Worm (Caenorhabditis elegans) whole organism, L4 larva: Measurements from ENCODE around the gene C50C3.5.

Experiments used
- F49E8.2 ChIP-seq: sonication (generic microtip); optimal IDR thresholded peaks from 2 replicates; lab custom pipeline; 2016; ENCODE audit warnings: missing compliant biosample characterization, mild to moderate bottlenecking, missing genetic modification characterization, borderline replicate concordance
- ZK337.2 ChIP-seq: fragments of 200-800 bp; sonication (Bioruptor generic); IDR thresholded peaks from 2 replicates; pipeline ENCODE4 v1.3.6; 2022; ENCODE audit warnings: missing genetic modification reagents, missing genetic modification characterization, missing compliant biosample characterization
- aly-2 ChIP-seq: sonication (generic microtip); optimal IDR thresholded peaks from 2 replicates; lab custom pipeline; 2018; ENCODE audit warnings: missing biosample characterization, missing genetic modification characterization
- ceh-20 ChIP-seq: fragments of 200-800 bp; sonication (Bioruptor generic); IDR thresholded peaks from 2 replicates; pipeline ENCODE4 v1.3.6; 2022; ENCODE audit warnings: missing genetic modification reagents, missing genetic modification characterization, missing compliant biosample characterization
- ceh-62 ChIP-seq: sonication (generic microtip); optimal IDR thresholded peaks from 2 replicates; lab custom pipeline; 2017; ENCODE audit warnings: missing biosample characterization, missing genetic modification characterization
- ces-1 ChIP-seq: fragments of 150-350 bp; sonication (generic microtip); optimal IDR thresholded peaks from 4 replicates; lab custom pipeline; 2014; ENCODE audit warnings: missing biosample characterization, missing genetic modification reagents, missing genetic modification characterization
- daf-16 ChIP-seq, 3 experiments: sonication (generic microtip); optimal IDR thresholded peaks; 2 replicates each; lab custom pipeline; 2016 to 2017; ENCODE audit warnings: missing genetic modification characterization in 3 of 3, missing genetic modification reagents in 3 of 3, mild to moderate bottlenecking in 2 of 3, missing compliant biosample characterization in 2 of 3, missing biosample characterization in 1 of 3, moderate library complexity in 1 of 3
- dmd-6 ChIP-seq: fragments of 200-800 bp; sonication (Bioruptor generic); IDR thresholded peaks from 2 replicates; pipeline ENCODE4 v1.3.6; 2022; ENCODE audit warnings: missing genetic modification reagents, missing genetic modification characterization, missing compliant biosample characterization
- dmd-9 ChIP-seq: fragments of 200-800 bp; sonication (Bioruptor generic); IDR thresholded peaks from 2 replicates; pipeline ENCODE4 v1.3.6; 2022; ENCODE audit warnings: missing genetic modification reagents, missing genetic modification characterization, missing compliant biosample characterization
- dpl-1 ChIP-seq: fragments of 150-350 bp; optimal IDR thresholded peaks from 2 replicates; lab custom pipeline; 2014; ENCODE audit warnings: missing biosample characterization, missing genetic modification reagents, missing genetic modification characterization
- dve-1 ChIP-seq: sonication (generic microtip); optimal IDR thresholded peaks from 2 replicates; lab custom pipeline; 2017; ENCODE audit warnings: antibody characterized with exemption, mild to moderate bottlenecking, missing genetic modification characterization, missing compliant biosample characterization; ENCODE audit not compliant: insufficient read depth
- fos-1 ChIP-seq: fragments of 150-350 bp; optimal IDR thresholded peaks from 2 replicates; lab custom pipeline; 2014; ENCODE audit warnings: missing biosample characterization, missing genetic modification characterization
- hlh-11 ChIP-seq: fragments of 200-800 bp; sonication (Bioruptor generic); optimal IDR thresholded peaks from 2 replicates; lab custom pipeline; 2018; ENCODE audit warnings: mild to moderate bottlenecking, missing genetic modification characterization, missing compliant biosample characterization
- hlh-30 ChIP-seq: sonication (generic microtip); optimal IDR thresholded peaks from 2 replicates; lab custom pipeline; 2017; ENCODE audit warnings: antibody characterized with exemption, mild to moderate bottlenecking, missing genetic modification characterization, missing compliant biosample characterization; ENCODE audit not compliant: insufficient read depth
- hmg-1.1 ChIP-seq: fragments of 200-800 bp; sonication (Bioruptor generic); IDR thresholded peaks from 2 replicates; pipeline ENCODE4 v1.3.6; 2022; ENCODE audit warnings: missing genetic modification reagents, missing genetic modification characterization, missing compliant biosample characterization
- jun-1 ChIP-seq: fragments of 150-350 bp; optimal IDR thresholded peaks from 2 replicates; lab custom pipeline; 2014; ENCODE audit warnings: missing biosample characterization, missing genetic modification reagents, missing genetic modification characterization
- lin-1 ChIP-seq: fragments of 200-800 bp; sonication (Bioruptor generic); IDR thresholded peaks from 2 replicates; pipeline ENCODE4 v1.3.6; 2022; ENCODE audit warnings: missing genetic modification reagents, missing genetic modification characterization, missing compliant biosample characterization
- lin-13 ChIP-seq: fragments of 150-350 bp; optimal IDR thresholded peaks from 2 replicates; lab custom pipeline; 2014; ENCODE audit warnings: missing biosample characterization, missing genetic modification reagents, missing genetic modification characterization
- lin-15B ChIP-seq: fragments of 150-350 bp; sonication (generic microtip); optimal IDR thresholded peaks from 3 replicates; lab custom pipeline; 2014; ENCODE audit warnings: missing biosample characterization, missing genetic modification characterization
- lsy-2 ChIP-seq, 2 experiments: fragments of 150-350 bp in 1 of 2; sonication (generic microtip) in 1 of 2; optimal IDR thresholded peaks; 2 replicates each; lab custom pipeline; 2014 to 2017; ENCODE audit warnings: missing biosample characterization in 2 of 2, missing genetic modification characterization in 2 of 2
- mdl-1 ChIP-seq, 2 experiments: fragments of 150-350 bp in 1 of 2; sonication (generic microtip) in 1 of 2; optimal IDR thresholded peaks; 2 replicates each; lab custom pipeline; 2014 to 2017; ENCODE audit warnings: missing biosample characterization in 2 of 2, missing genetic modification characterization in 2 of 2
- mdt-29 ChIP-seq: fragments of 200-800 bp; sonication (Bioruptor generic); IDR thresholded peaks from 2 replicates; pipeline ENCODE4 v1.3.6; 2022; ENCODE audit warnings: missing genetic modification reagents, missing genetic modification characterization, missing compliant biosample characterization
- mep-1 ChIP-seq: fragments of 150-350 bp; sonication (generic microtip); optimal IDR thresholded peaks from 3 replicates; lab custom pipeline; 2014; ENCODE audit warnings: missing biosample characterization, missing genetic modification characterization
- mes-2 ChIP-seq: sonication (generic microtip); optimal IDR thresholded peaks from 2 replicates; lab custom pipeline; 2016; ENCODE audit warnings: missing genotype, mild to moderate bottlenecking, missing genetic modification characterization, missing compliant biosample characterization; ENCODE audit not compliant: poor library complexity, severe bottlenecking
- mxl-3 ChIP-seq: fragments of 200-800 bp; sonication (Bioruptor generic); optimal IDR thresholded peaks from 2 replicates; lab custom pipeline; 2018; ENCODE audit warnings: mild to moderate bottlenecking, missing genetic modification characterization, missing compliant biosample characterization
- nhr-102 ChIP-seq: sonication (generic microtip); optimal IDR thresholded peaks from 2 replicates; lab custom pipeline; 2016; ENCODE audit warnings: mild to moderate bottlenecking, missing genetic modification characterization, moderate library complexity, missing compliant biosample characterization
- nhr-111 ChIP-seq: fragments of 200-800 bp; sonication (Bioruptor generic); optimal IDR thresholded peaks from 2 replicates; lab custom pipeline; 2018; ENCODE audit warnings: mild to moderate bottlenecking, missing genetic modification characterization, missing compliant biosample characterization
- nhr-25 ChIP-seq: sonication (generic microtip); optimal IDR thresholded peaks from 2 replicates; lab custom pipeline; 2017; ENCODE audit warnings: missing genetic modification characterization, mild to moderate bottlenecking, missing compliant biosample characterization, antibody characterized with exemption, moderate library complexity, borderline replicate concordance; ENCODE audit not compliant: insufficient read depth
- nhr-41 ChIP-seq: fragments of 200-800 bp; sonication (Bioruptor generic); IDR thresholded peaks from 2 replicates; pipeline ENCODE4 v1.3.6; 2022; ENCODE audit warnings: missing genetic modification reagents, missing genetic modification characterization, missing compliant biosample characterization
- pha-4 ChIP-seq, 2 experiments: fragments of 150-350 bp in 1 of 2; fragments of 200-800 bp in 1 of 2; sonication (Bioruptor generic) in 1 of 2; IDR thresholded peaks in 1 of 2; optimal IDR thresholded peaks in 1 of 2; 2 replicates each; pipeline versions ENCODE4 v1.3.6 to Lab custom; 2014 to 2022; ENCODE audit warnings: missing genetic modification characterization in 2 of 2, missing genetic modification reagents in 2 of 2, missing biosample characterization in 1 of 2, missing compliant biosample characterization in 1 of 2
- php-3 ChIP-seq: fragments of 200-800 bp; sonication (Bioruptor generic); IDR thresholded peaks from 2 replicates; pipeline ENCODE4 v1.3.6; 2022; ENCODE audit warnings: missing genetic modification reagents, missing genetic modification characterization, missing compliant biosample characterization
- pqm-1 ChIP-seq: sonication (generic microtip); optimal IDR thresholded peaks from 2 replicates; lab custom pipeline; 2017; ENCODE audit warnings: missing biosample characterization, missing genetic modification characterization
- tra-1 ChIP-seq: fragments of 200-800 bp; sonication (Bioruptor generic); IDR thresholded peaks from 2 replicates; pipeline ENCODE4 v1.3.6; 2022; ENCODE audit warnings: missing genetic modification reagents, missing genetic modification characterization, missing compliant biosample characterization
- unc-39 ChIP-seq: sonication (generic microtip); optimal IDR thresholded peaks from 2 replicates; lab custom pipeline; 2017; ENCODE audit warnings: missing biosample characterization, missing genetic modification characterization
- unc-62 ChIP-seq, 3 experiments: fragments of 150-350 bp in 1 of 3; sonication (generic microtip); optimal IDR thresholded peaks in 2 of 3; peaks in 1 of 3; 1 replicate in 1 of 3; 2 replicates in 2 of 3; lab custom pipeline; 2014 to 2017; ENCODE audit warnings: missing biosample characterization in 3 of 3, missing genetic modification characterization in 3 of 3, missing genetic modification reagents in 3 of 3, missing genotype in 1 of 3
- zfp-3 ChIP-seq: fragments of 200-800 bp; sonication (Bioruptor generic); conservative IDR thresholded peaks from 2 replicates; pipeline ENCODE4 v1.3.6; 2022; ENCODE audit warnings: missing genetic modification reagents, missing genetic modification characterization, missing compliant biosample characterization

C50C3.5 gene

ce11 chrIII:8145971-8146370, 33.1 kb upstream of the C50C3.5 start:
- TF ChIP-seq php-3 (GFP tag; lab: Robert Waterston, UW) (no peak), nhr-102 (tag; lab: Kevin White, UChicago) (no peak), ceh-62 (tag; lab: Kevin White, UChicago) (no peak), ceh-20 (GFP tag; lab: Robert Waterston, UW) (peak; percentile 54; the same call in 1 of the 2 replicates), unc-62 (GFP tag; optimal IDR thresholded peaks at IDR 0.05 in 1 of 2; lab: Kevin White, UChicago) (peak in 1 of 2 experiments; percentile 61), unc-62 (tag; optimal IDR thresholded peaks at IDR 0.05; lab: Kevin White, UChicago) (no peak), ZK337.2 (no peak), ces-1 (GFP tag; lab: Kevin White, UChicago) (no peak), nhr-25 (no peak), hmg-1.1 (GFP tag; lab: Robert Waterston, UW) (0 out of 2 replicates have a peak, but pooled peaks have one; percentile 14)

ce11 chrIII:8148751-8149150, 30.3 kb upstream of the C50C3.5 start, which contains the start of gene D2007.2:
D2007.2 (plus strand) TSS chrIII:8148963.
- TF ChIP-seq dmd-6 (GFP tag; lab: Robert Waterston, UW) (no peak), mxl-3 (no peak), unc-62 (GFP tag; optimal IDR thresholded peaks at IDR 0.05 in 1 of 2; lab: Kevin White, UChicago) (no peak), unc-62 (tag; optimal IDR thresholded peaks at IDR 0.05; lab: Kevin White, UChicago) (no peak), tra-1 (GFP tag; lab: Robert Waterston, UW) (no peak), nhr-41 (GFP tag; lab: Robert Waterston, UW) (no peak), fos-1 (tag; lab: Kevin White, UChicago) (no peak), nhr-111 (GFP tag; lab: Kevin White, UChicago) (no peak), mdl-1 (tag; optimal IDR thresholded peaks at IDR 0.05; lab: Kevin White, UChicago) (no peak), jun-1 (tag; lab: Kevin White, UChicago) (no peak), lin-13 (no peak), unc-39 (no peak), lin-15B (tag; lab: Kevin White, UChicago) (no peak)

- TF ChIP-seq pqm-1 (tag; lab: Kevin White, UChicago) (peak; percentile 55), dmd-6 (GFP tag; lab: Robert Waterston, UW) (peak; percentile 11; the same call in 1 of the 2 replicates), mdt-29 (GFP tag; lab: Robert Waterston, UW) (no peak), lin-1 (no peak), aly-2 (tag; lab: Kevin White, UChicago) (no peak), F49E8.2 (tag; lab: Kevin White, UChicago) (no peak), dve-1 (peak; percentile 37), php-3 (GFP tag; lab: Robert Waterston, UW) (peak; percentile 88; the same call in 1 of the 2 replicates), dpl-1 (GFP tag; lab: Kevin White, UChicago) (peak; percentile 22), daf-16 (GFP tag; optimal IDR thresholded peaks at IDR 0.05; lab: Kevin White, UChicago) (no peak), daf-16 (tag; optimal IDR thresholded peaks at IDR 0.05; lab: Kevin White, UChicago) (peak; percentile 51), hlh-30 (tag; lab: Kevin White, UChicago) (peak; percentile 25), hlh-11 (tag; lab: Kevin White, UChicago) (peak; percentile 29), nhr-111 (GFP tag; lab: Kevin White, UChicago) (no peak)
- TF ChIP-seq, all 104 proteins: peak for 8
Observed at ce11 chrIII:8154423-8154822, 24.6 kb upstream of the C50C3.5 start.

DNA sequence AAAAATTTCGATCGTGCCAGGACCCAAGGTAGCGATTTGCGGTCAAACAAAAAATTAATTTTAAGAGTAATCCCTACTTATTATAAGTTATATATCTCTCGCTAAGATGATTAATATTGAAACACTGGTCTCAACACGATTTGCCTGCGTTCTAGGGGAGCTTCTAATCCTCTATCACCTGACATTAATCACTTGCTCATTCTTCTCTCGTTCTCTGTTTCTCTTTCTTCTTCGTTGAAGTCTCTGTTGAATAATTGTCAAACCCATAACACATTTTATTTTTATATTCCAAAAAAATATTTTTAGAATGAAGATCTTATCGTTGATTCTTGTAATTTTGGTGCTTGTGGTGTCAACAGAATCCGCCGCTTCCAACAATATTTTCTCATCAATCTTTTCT, 23.9 kb upstream of the C50C3.5 start, which contains the start of gene D2007.1:
D2007.1 (plus strand) TSS at position 301 of the 400 bp plus-strand sequence.
- peak; percentile 35 for TF ChIP-seq hlh-30 (tag; lab: Kevin White, UChicago)
- TF ChIP-seq mes-2 (tag; lab: Kevin White, UChicago) = no peak
- no peak for TF ChIP-seq mdl-1 (tag; optimal IDR thresholded peaks at IDR 0.05; lab: Kevin White, UChicago)
- TF ChIP-seq lsy-2 (tag; optimal IDR thresholded peaks at IDR 0.05; lab: Kevin White, UChicago) = peak in 1 of 2 experiments; percentile 20
- no peak for TF ChIP-seq pha-4 (GFP tag; IDR thresholded peaks at IDR 0.05; lab: Robert Waterston, UW)
- no peak for TF ChIP-seq pha-4 (tag; optimal IDR thresholded peaks at IDR 0.05; lab: Kevin White, UChicago)
- peak in 1 of 2 experiments; percentile 42 for TF ChIP-seq unc-62 (GFP tag; optimal IDR thresholded peaks at IDR 0.05 in 1 of 2; lab: Kevin White, UChicago)
- no peak for TF ChIP-seq unc-62 (tag; optimal IDR thresholded peaks at IDR 0.05; lab: Kevin White, UChicago)
- TF ChIP-seq zfp-3 = no peak
- TF ChIP-seq mep-1 (tag; lab: Kevin White, UChicago) = peak; percentile 8
- no peak for TF ChIP-seq dmd-9 (GFP tag; lab: Robert Waterston, UW)
